Fruit fly (Drosophila melanogaster) whole organism, prepupa: Measurements from ENCODE around the gene Snap24.

Experiments used
- Blimp-1 ChIP-seq: fragments of 200-800 bp; sonication (Bioruptor generic); optimal IDR thresholded peaks from 3 replicates; lab custom pipeline; 2017; ENCODE audit warnings: missing biosample characterization, missing genetic modification characterization, mild to moderate bottlenecking, moderate library complexity, missing genetic modification reagents
- CG10631 ChIP-seq: fragments of 200-800 bp; sonication (Bioruptor generic); optimal IDR thresholded peaks from 2 replicates; lab custom pipeline; 2016; ENCODE audit warnings: missing biosample characterization, missing genetic modification characterization
- CG10669 ChIP-seq: fragments of 200-800 bp; sonication (Bioruptor generic); optimal IDR thresholded peaks from 3 replicates; lab custom pipeline; 2018; ENCODE audit warnings: missing biosample characterization, mild to moderate bottlenecking, missing genetic modification characterization, moderate library complexity
- CG11294 ChIP-seq: fragments of 200-800 bp; sonication (Bioruptor generic); IDR thresholded peaks from 2 replicates; pipeline ENCODE4 v1.3.6; 2022; ENCODE audit warnings: missing biosample characterization, missing genetic modification characterization
- CG11762 ChIP-seq: fragments of 200-800 bp; sonication (Bioruptor generic); optimal IDR thresholded peaks from 3 replicates; lab custom pipeline; 2016; ENCODE audit warnings: missing biosample characterization, missing genetic modification characterization; ENCODE audit not compliant: insufficient read depth
- CG11902 ChIP-seq: fragments of 200-800 bp; sonication (Bioruptor generic); optimal IDR thresholded peaks from 3 replicates; lab custom pipeline; 2016; ENCODE audit warnings: missing biosample characterization, missing genetic modification characterization
- CG1621 ChIP-seq: fragments of 200-800 bp; sonication (Bioruptor generic); optimal IDR thresholded peaks from 3 replicates; lab custom pipeline; 2018; ENCODE audit warnings: missing biosample characterization, mild to moderate bottlenecking, missing genetic modification characterization
- CG16779 ChIP-seq: fragments of 200-800 bp; sonication (Bioruptor generic); optimal IDR thresholded peaks from 3 replicates; lab custom pipeline; 2017; ENCODE audit warnings: missing biosample characterization, mild to moderate bottlenecking, missing genetic modification characterization
- CG3032 ChIP-seq: fragments of 200-800 bp; optimal IDR thresholded peaks from 2 replicates; lab custom pipeline; 2019; ENCODE audit warnings: missing biosample characterization, mild to moderate bottlenecking, missing genetic modification characterization, moderate library complexity
- CG34406 ChIP-seq: fragments of 200-800 bp; sonication (Bioruptor generic); optimal IDR thresholded peaks from 3 replicates; lab custom pipeline; 2016; ENCODE audit warnings: missing biosample characterization, missing genetic modification characterization
- CG3919 ChIP-seq: fragments of 200-800 bp; sonication (Bioruptor generic); optimal IDR thresholded peaks from 3 replicates; lab custom pipeline; 2016; ENCODE audit warnings: missing biosample characterization, missing genetic modification characterization
- CG4318 ChIP-seq: fragments of 200-800 bp; sonication (Bioruptor generic); optimal IDR thresholded peaks from 3 replicates; lab custom pipeline; 2017; ENCODE audit warnings: missing biosample characterization, mild to moderate bottlenecking, missing genetic modification characterization
- CG6163 ChIP-seq: fragments of 200-800 bp; sonication (Bioruptor generic); IDR thresholded peaks from 3 replicates; pipeline ENCODE4 v1.3.6; 2022; ENCODE audit warnings: missing biosample characterization, missing genetic modification characterization
- CG6276 ChIP-seq: fragments of 200-800 bp; sonication (Bioruptor generic); optimal IDR thresholded peaks from 2 replicates; lab custom pipeline; 2017; ENCODE audit warnings: missing biosample characterization, mild to moderate bottlenecking, missing genetic modification characterization
- CG6792 ChIP-seq: fragments of 200-800 bp; sonication (Bioruptor generic); optimal IDR thresholded peaks from 3 replicates; lab custom pipeline; 2016; ENCODE audit warnings: missing biosample characterization, missing genetic modification characterization
- CG6808 ChIP-seq: fragments of 200-800 bp; sonication (Bioruptor generic); optimal IDR thresholded peaks from 3 replicates; lab custom pipeline; 2017; ENCODE audit warnings: missing biosample characterization, missing genetic modification characterization, mild to moderate bottlenecking, moderate library complexity, missing genetic modification reagents
- CG6854 ChIP-seq: fragments of 200-800 bp; sonication (Bioruptor generic); optimal IDR thresholded peaks from 2 replicates; lab custom pipeline; 2017; ENCODE audit warnings: missing biosample characterization, mild to moderate bottlenecking, missing genetic modification characterization
- CG8119 ChIP-seq: fragments of 200-800 bp; sonication (Bioruptor generic); IDR thresholded peaks from 3 replicates; pipeline ENCODE4 v1.3.6; 2022; ENCODE audit warnings: missing biosample characterization, missing genetic modification characterization
- CG8319 ChIP-seq: fragments of 200-800 bp; sonication (Bioruptor generic); optimal IDR thresholded peaks from 3 replicates; lab custom pipeline; 2016; ENCODE audit warnings: missing biosample characterization, missing genetic modification characterization
- CG8632 ChIP-seq: fragments of 200-800 bp; sonication (Bioruptor generic); optimal IDR thresholded peaks from 3 replicates; lab custom pipeline; 2016; ENCODE audit warnings: missing biosample characterization, missing genetic modification characterization
- CG9139 ChIP-seq: fragments of 200-800 bp; sonication (Bioruptor generic); optimal IDR thresholded peaks from 3 replicates; lab custom pipeline; 2017; ENCODE audit warnings: missing biosample characterization, mild to moderate bottlenecking, missing genetic modification characterization
- Eip75B ChIP-seq: fragments of 200-800 bp; sonication (Bioruptor generic); optimal IDR thresholded peaks from 3 replicates; lab custom pipeline; 2016; ENCODE audit warnings: missing biosample characterization, missing genetic modification characterization
- Eip78C ChIP-seq: fragments of 200-800 bp; sonication (Bioruptor generic); peaks from one replicate; lab custom pipeline; 2016; ENCODE audit warnings: missing biosample characterization, missing genetic modification characterization
- Eip93F ChIP-seq: fragments of 200-800 bp; sonication (Bioruptor generic); optimal IDR thresholded peaks from 2 replicates; lab custom pipeline; 2016; ENCODE audit warnings: missing biosample characterization, mild to moderate bottlenecking, missing genetic modification characterization
- Ets21C ChIP-seq: fragments of 200-800 bp; sonication (Bioruptor generic); optimal IDR thresholded peaks from 3 replicates; lab custom pipeline; 2016; ENCODE audit warnings: missing biosample characterization, missing genetic modification characterization
- Ets96B ChIP-seq: fragments of 200-800 bp; optimal IDR thresholded peaks from 2 replicates; lab custom pipeline; 2019; ENCODE audit warnings: missing biosample characterization, mild to moderate bottlenecking, missing genetic modification characterization, moderate library complexity
- Hr38 ChIP-seq: sonication (Bioruptor generic); optimal IDR thresholded peaks from 2 replicates; lab custom pipeline; 2016; ENCODE audit warnings: missing biosample characterization, missing genetic modification characterization
- Hr39 ChIP-seq: fragments of 200-800 bp; sonication (Bioruptor generic); optimal IDR thresholded peaks from 2 replicates; lab custom pipeline; 2016; ENCODE audit warnings: missing biosample characterization, missing genetic modification characterization
- Hr4 ChIP-seq: fragments of 200-800 bp; sonication (Bioruptor generic); optimal IDR thresholded peaks from 3 replicates; lab custom pipeline; 2016; ENCODE audit warnings: missing biosample characterization, missing genetic modification characterization
- Lpt ChIP-seq: fragments of 200-800 bp; sonication (Bioruptor generic); optimal IDR thresholded peaks from 3 replicates; lab custom pipeline; 2016; ENCODE audit warnings: missing biosample characterization, missing genetic modification characterization
- Met ChIP-seq: fragments of 200-800 bp; sonication (Bioruptor generic); optimal IDR thresholded peaks from 3 replicates; lab custom pipeline; 2016; ENCODE audit warnings: missing biosample characterization, missing genetic modification characterization
- OdsH ChIP-seq: fragments of 200-800 bp; sonication (Bioruptor generic); optimal IDR thresholded peaks from 3 replicates; lab custom pipeline; 2016; ENCODE audit warnings: missing biosample characterization, missing genetic modification characterization
- Smox ChIP-seq: fragments of 200-800 bp; sonication (Bioruptor generic); optimal IDR thresholded peaks from 3 replicates; lab custom pipeline; 2016; ENCODE audit warnings: missing biosample characterization, missing genetic modification characterization
- Sox102F ChIP-seq: fragments of 200-800 bp; sonication (Bioruptor generic); optimal IDR thresholded peaks from 2 replicates; lab custom pipeline; 2016; ENCODE audit warnings: missing biosample characterization, mild to moderate bottlenecking, missing genetic modification characterization
- Sox15 ChIP-seq: fragments of 200-800 bp; sonication (Bioruptor generic); optimal IDR thresholded peaks from 3 replicates; lab custom pipeline; 2016; ENCODE audit warnings: missing biosample characterization, missing genetic modification characterization
- achi ChIP-seq: fragments of 200-800 bp; sonication (Bioruptor generic); optimal IDR thresholded peaks from 3 replicates; lab custom pipeline; 2016; ENCODE audit warnings: missing biosample characterization, missing genetic modification characterization
- acj6 ChIP-seq: fragments of 200-800 bp; sonication (Bioruptor generic); optimal IDR thresholded peaks from 3 replicates; lab custom pipeline; 2016; ENCODE audit warnings: missing biosample characterization, missing genetic modification characterization
- cyc ChIP-seq: fragments of 200-800 bp; sonication (Bioruptor generic); optimal IDR thresholded peaks from 3 replicates; lab custom pipeline; 2016; ENCODE audit warnings: missing biosample characterization, missing genetic modification characterization
- dac ChIP-seq: fragments of 200-800 bp; sonication (Bioruptor generic); optimal IDR thresholded peaks from 2 replicates; lab custom pipeline; 2017; ENCODE audit warnings: missing biosample characterization, mild to moderate bottlenecking, missing genetic modification characterization
- dsx ChIP-seq: fragments of 200-800 bp; optimal IDR thresholded peaks from 3 replicates; lab custom pipeline; 2019; ENCODE audit warnings: missing biosample characterization, mild to moderate bottlenecking, missing genetic modification characterization, moderate library complexity; ENCODE audit not compliant: poor library complexity, severe bottlenecking
- eg ChIP-seq: fragments of 200-800 bp; sonication (Bioruptor generic); IDR thresholded peaks from 3 replicates; pipeline ENCODE4 v1.3.6; 2022; ENCODE audit warnings: missing biosample characterization, missing genetic modification characterization
- esn ChIP-seq: fragments of 200-800 bp; sonication (Bioruptor generic); optimal IDR thresholded peaks from 2 replicates; lab custom pipeline; 2016; ENCODE audit warnings: missing biosample characterization, mild to moderate bottlenecking, missing genetic modification characterization, moderate library complexity
- fd59A ChIP-seq: fragments of 200-800 bp; sonication (Bioruptor generic); optimal IDR thresholded peaks from 2 replicates; lab custom pipeline; 2017; ENCODE audit warnings: missing biosample characterization, mild to moderate bottlenecking, missing genetic modification characterization, missing genetic modification reagents
- fd85E ChIP-seq: fragments of 200-800 bp; sonication (Bioruptor generic); optimal IDR thresholded peaks from 3 replicates; lab custom pipeline; 2016; ENCODE audit warnings: missing biosample characterization, missing genetic modification characterization
- fkh ChIP-seq: fragments of 200-800 bp; sonication (Bioruptor generic); optimal IDR thresholded peaks from 3 replicates; lab custom pipeline; 2017; ENCODE audit warnings: missing biosample characterization, mild to moderate bottlenecking, missing genetic modification characterization, moderate library complexity
- lz ChIP-seq: fragments of 200-800 bp; sonication (Bioruptor generic); optimal IDR thresholded peaks from 3 replicates; lab custom pipeline; 2016; ENCODE audit warnings: missing biosample characterization, missing genetic modification characterization
- net ChIP-seq: fragments of 200-800 bp; sonication (Bioruptor generic); optimal IDR thresholded peaks from 3 replicates; lab custom pipeline; 2016; ENCODE audit warnings: missing biosample characterization, missing genetic modification characterization
- pdm3 ChIP-seq: fragments of 200-800 bp; sonication (Bioruptor generic); optimal IDR thresholded peaks from 3 replicates; lab custom pipeline; 2016; ENCODE audit warnings: missing biosample characterization, missing genetic modification characterization
- salr ChIP-seq, 2 experiments: fragments of 200-800 bp; sonication (Bioruptor generic); optimal IDR thresholded peaks; 3 replicates each; lab custom pipeline; 2016 to 2018; ENCODE audit warnings: missing biosample characterization in 2 of 2, missing genetic modification characterization in 2 of 2, mild to moderate bottlenecking in 1 of 2
- ss ChIP-seq, 2 experiments: fragments of 200-800 bp; sonication (Bioruptor generic); optimal IDR thresholded peaks; 2 replicates in 1 of 2; 3 replicates in 1 of 2; lab custom pipeline; 2017 to 2018; ENCODE audit warnings: mild to moderate bottlenecking in 2 of 2, missing biosample characterization in 2 of 2, missing genetic modification characterization in 2 of 2, moderate library complexity in 1 of 2
- topi ChIP-seq: fragments of 200-800 bp; sonication (Bioruptor generic); optimal IDR thresholded peaks from 3 replicates; lab custom pipeline; 2016; ENCODE audit warnings: missing biosample characterization, missing genetic modification characterization
- vri ChIP-seq: fragments of 200-800 bp; sonication (Bioruptor generic); optimal IDR thresholded peaks from 3 replicates; lab custom pipeline; 2016; ENCODE audit warnings: missing biosample characterization, mild to moderate bottlenecking, missing genetic modification characterization

Gene Snap24

dm6 chr3R:9771519-9771972 lies 8.6 kb upstream of the Snap24 start, which contains the start of gene CG9471:
Gene CG9471 (minus strand): TSS chr3R:9771542.
- TF ChIP-seq salr (GFP tag; optimal IDR thresholded peaks at IDR 0.05; lab: Kevin White, UChicago) = peak; percentile 76 to 91
- peak; percentile 99 for TF ChIP-seq topi
- TF ChIP-seq Blimp-1 (GFP tag; lab: Kevin White, UChicago) = peak; percentile 81
- TF ChIP-seq Hr38 (GFP tag; lab: Kevin White, UChicago) = peak; percentile 31
- TF ChIP-seq dac = peak; percentile 60
- peak; percentile 96 for TF ChIP-seq CG6792 (GFP tag; lab: Kevin White, UChicago)
- peak; percentile 96 for TF ChIP-seq CG8632 (GFP tag; lab: Kevin White, UChicago)
- peak; percentile 90 for TF ChIP-seq CG1621 (tag; lab: Kevin White, UChicago)
- TF ChIP-seq CG4318 (GFP tag; lab: Kevin White, UChicago) = no peak
- TF ChIP-seq lz (GFP tag; lab: Kevin White, UChicago) = peak; percentile 96
- peak; percentile 81 to 89 for TF ChIP-seq ss (GFP tag; optimal IDR thresholded peaks at IDR 0.05; lab: Kevin White, UChicago)
- peak; percentile 95 for TF ChIP-seq CG8119 (GFP tag; lab: Robert Waterston, UW)
- TF ChIP-seq vri (GFP tag; lab: Kevin White, UChicago) = peak; percentile 98
- peak; percentile 79 for TF ChIP-seq fkh (GFP tag; lab: Kevin White, UChicago)
- peak; percentile 97 for TF ChIP-seq eg (GFP tag; lab: Robert Waterston, UW)
- TF ChIP-seq Eip78C (GFP tag; lab: Kevin White, UChicago) = peak; percentile 99
- TF ChIP-seq OdsH = peak; percentile 97
- peak; percentile 93 for TF ChIP-seq dsx (GFP tag; lab: Kevin White, UChicago)
- peak; percentile 96 for TF ChIP-seq Smox (GFP tag; lab: Kevin White, UChicago)
- peak; percentile 92 for TF ChIP-seq CG11902 (GFP tag; lab: Kevin White, UChicago)
- TF ChIP-seq CG11294 (GFP tag; lab: Robert Waterston, UW) = peak; percentile 90
- TF ChIP-seq fd59A (GFP tag; lab: Kevin White, UChicago) = peak; percentile 78
- peak; percentile 96 for TF ChIP-seq Hr4 (GFP tag; lab: Kevin White, UChicago)
- TF ChIP-seq CG11762 (GFP tag; lab: Kevin White, UChicago) = peak; percentile 94
- TF ChIP-seq esn (GFP tag; lab: Kevin White, UChicago) = peak; percentile 98
- peak; percentile 97 for TF ChIP-seq Hr39
- peak; percentile 94 for TF ChIP-seq Eip93F
- peak; percentile 96 for TF ChIP-seq CG10631 (GFP tag; lab: Kevin White, UChicago)
- TF ChIP-seq CG6808 (GFP tag; lab: Kevin White, UChicago) = peak; percentile 87
- TF ChIP-seq cyc (GFP tag; lab: Kevin White, UChicago) = peak; percentile 96
- peak; percentile 96 for TF ChIP-seq acj6 (GFP tag; lab: Kevin White, UChicago)
- TF ChIP-seq CG3919 (GFP tag; lab: Kevin White, UChicago) = peak; percentile 96
- TF ChIP-seq CG16779 (tag; lab: Kevin White, UChicago) = peak; percentile 85
- TF ChIP-seq Sox15 (GFP tag; lab: Kevin White, UChicago) = peak; percentile 91
- TF ChIP-seq achi (GFP tag; lab: Kevin White, UChicago) = peak; percentile 95
- peak; percentile 97 for TF ChIP-seq Met (GFP tag; lab: Kevin White, UChicago)
- peak; percentile 90 for TF ChIP-seq CG6276 (GFP tag; lab: Kevin White, UChicago)
- peak; percentile 95 for TF ChIP-seq net (GFP tag; lab: Kevin White, UChicago)
- TF ChIP-seq CG9139 (GFP tag; lab: Kevin White, UChicago) = peak; percentile 80
- TF ChIP-seq Lpt = peak; percentile 87
- peak; percentile 95 for TF ChIP-seq CG34406 (GFP tag; lab: Kevin White, UChicago)
- peak; percentile 87 for TF ChIP-seq CG6854 (GFP tag; lab: Kevin White, UChicago)
- peak; percentile 94 for TF ChIP-seq Ets21C (GFP tag; lab: Kevin White, UChicago)
- peak; percentile 97 for TF ChIP-seq CG6163
- TF ChIP-seq Ets96B (tag; lab: Kevin White, UChicago) = peak; percentile 90
- TF ChIP-seq pdm3 = peak; percentile 97
- peak; percentile 97 for TF ChIP-seq Sox102F (GFP tag; lab: Kevin White, UChicago)
- peak; percentile 91 for TF ChIP-seq CG10669 (GFP tag; lab: Kevin White, UChicago)
- TF ChIP-seq CG8319 (GFP tag; lab: Kevin White, UChicago) = peak; percentile 91
- peak; percentile 95 for TF ChIP-seq Eip75B (GFP tag; lab: Kevin White, UChicago)
- TF ChIP-seq fd85E (GFP tag; lab: Kevin White, UChicago) = peak; percentile 83
- peak; percentile 89 for TF ChIP-seq CG3032
